Worm (Caenorhabditis elegans): ENCODE measurements around the gene elb-1.

DNA sequence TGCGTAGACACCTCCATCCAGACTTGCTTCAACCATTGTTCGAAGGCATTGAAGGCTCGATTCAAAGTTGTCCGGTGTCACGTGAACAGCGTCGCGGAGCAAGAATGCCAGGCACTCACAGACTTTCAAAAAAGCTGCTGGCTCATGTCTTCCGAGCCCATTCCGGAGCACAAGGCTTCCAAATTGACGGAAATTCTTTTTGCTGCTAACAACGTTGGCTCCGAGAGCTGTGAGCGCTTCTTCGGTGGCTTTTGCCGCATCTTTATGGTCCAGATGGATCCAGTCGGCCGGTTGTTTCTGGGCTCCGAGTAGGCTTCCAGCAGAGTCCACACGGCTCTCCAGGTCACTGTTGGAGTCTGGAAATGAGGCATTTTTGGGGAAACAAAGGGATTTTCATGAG, 38.6 kb upstream of the elb-1 start:
- TF ChIP-seq blmp-1 (tag; optimal IDR thresholded peaks at IDR 0.05), result no peak
- TF ChIP-seq nhr-12 (tag; optimal IDR thresholded peaks at IDR 0.05), result no peak
- TF ChIP-seq mab-5 (tag; optimal IDR thresholded peaks at IDR 0.05), result no peak
- TF ChIP-seq snpc-4 (tag; optimal IDR thresholded peaks at IDR 0.05), result no peak
- no peak for TF ChIP-seq sem-2 (GFP tag; optimal IDR thresholded peaks at IDR 0.05)
- TF ChIP-seq ztf-11 (tag; optimal IDR thresholded peaks at IDR 0.05), result no peak
- no peak for TF ChIP-seq elt-1 (tag; optimal IDR thresholded peaks at IDR 0.05; ENCODE audit: borderline replicate concordance, insufficient read depth)
- no peak for TF ChIP-seq ces-1 (GFP tag; optimal IDR thresholded peaks at IDR 0.05)
- no peak for TF ChIP-seq elt-3 (tag; optimal IDR thresholded peaks at IDR 0.05)
- no peak for TF ChIP-seq lin-13 (tag; optimal IDR thresholded peaks at IDR 0.05)

All from whole organism, mixed stage, embryonic.